Worm (Caenorhabditis elegans) whole organism, L4/young adult: ENCODE results near the gene F40F8.3.

Experiments
- W03F9.2 ChIP-seq: fragments of 150-350 bp; optimal IDR thresholded peaks from 2 replicates; lab custom pipeline; 2014; ENCODE audit warnings: missing biosample characterization, missing genetic modification characterization
- dao-5 ChIP-seq: sonication (generic microtip); optimal IDR thresholded peaks from 2 replicates; lab custom pipeline; 2016; ENCODE audit warnings: missing genotype, missing genetic modification characterization, moderate library complexity, missing compliant biosample characterization
- him-1 ChIP-seq: sonication (generic microtip); optimal IDR thresholded peaks from 2 replicates; lab custom pipeline; 2016; ENCODE audit warnings: missing genotype, missing genetic modification reagents, missing genetic modification characterization, missing compliant biosample characterization

- TF ChIP-seq him-1 (no peak), W03F9.2 (tag; lab: Kevin White, UChicago) (no peak), dao-5 (no peak)
Measured at ce11 chrII:11156160-11156559, 27.1 kb downstream of the F40F8.3 start.
